Fruit fly (Drosophila melanogaster): ENCODE data around the gene shop.

- no peak for TF ChIP-seq bab2 (GFP tag; optimal IDR thresholded peaks at IDR 0.05)
- no peak for TF ChIP-seq CG32767 (GFP tag; IDR thresholded peaks at IDR 0.05)
Observed at dm6 chrX:18894146-18894545, 45.8 kb upstream of the shop start, which contains the start of gene SdhBL.
